Worm (Caenorhabditis elegans) whole organism, late embryonic: Measurements from ENCODE around the gene F52B11.5.
A peak's percentile ranks its signal among the peaks of the same experiment; 100 is the strongest.

Experiments
- C08G9.2 ChIP-seq: sonication (generic microtip); optimal IDR thresholded peaks from 2 replicates; lab custom pipeline; 2016; ENCODE audit warnings: mild to moderate bottlenecking, missing genetic modification characterization, moderate library complexity, missing compliant biosample characterization
- C38D4.7 ChIP-seq: fragments of 200-800 bp; sonication (Bioruptor generic); optimal IDR thresholded peaks from 2 replicates; lab custom pipeline; 2018; ENCODE audit warnings: mild to moderate bottlenecking, missing genetic modification characterization, moderate library complexity, missing compliant biosample characterization
- F13H6.1 ChIP-seq: sonication (generic microtip); optimal IDR thresholded peaks from 2 replicates; lab custom pipeline; 2016; ENCODE audit warnings: missing genetic modification characterization, missing compliant biosample characterization
- K09A11.1 ChIP-seq: sonication (generic microtip); optimal IDR thresholded peaks from 2 replicates; lab custom pipeline; 2017; ENCODE audit warnings: antibody characterized with exemption, mild to moderate bottlenecking, missing genetic modification characterization, missing compliant biosample characterization; ENCODE audit not compliant: insufficient read depth
- T23F11.4 ChIP-seq: fragments of 200-800 bp; sonication (Bioruptor generic); optimal IDR thresholded peaks from 2 replicates; lab custom pipeline; 2018; ENCODE audit warnings: mild to moderate bottlenecking, missing genetic modification characterization, missing compliant biosample characterization
- Y22D7AL.16 ChIP-seq: sonication (generic microtip); optimal IDR thresholded peaks from 2 replicates; lab custom pipeline; 2016; ENCODE audit warnings: missing genetic modification characterization, missing compliant biosample characterization
- ahr-1 ChIP-seq: sonication (generic microtip); optimal IDR thresholded peaks from 2 replicates; lab custom pipeline; 2016; ENCODE audit warnings: missing genetic modification characterization, missing compliant biosample characterization
- ama-1 ChIP-seq: fragments of 150-350 bp; optimal IDR thresholded peaks from 2 replicates; lab custom pipeline; 2014
- ceh-14 ChIP-seq: sonication (generic microtip); optimal IDR thresholded peaks from 2 replicates; lab custom pipeline; 2016; ENCODE audit warnings: missing genotype, missing genetic modification characterization, missing compliant biosample characterization
- ceh-18 ChIP-seq: sonication (generic microtip); optimal IDR thresholded peaks from 2 replicates; lab custom pipeline; 2016; ENCODE audit warnings: missing genetic modification characterization, missing compliant biosample characterization
- ceh-19 ChIP-seq: fragments of 200-800 bp; sonication (Bioruptor generic); optimal IDR thresholded peaks from 2 replicates; lab custom pipeline; 2018; ENCODE audit warnings: mild to moderate bottlenecking, missing genetic modification characterization, missing compliant biosample characterization
- ceh-2 ChIP-seq: sonication (generic microtip); optimal IDR thresholded peaks from 2 replicates; lab custom pipeline; 2016; ENCODE audit warnings: missing genotype, missing genetic modification characterization, missing compliant biosample characterization
- ceh-24 ChIP-seq: sonication (generic microtip); optimal IDR thresholded peaks from 2 replicates; lab custom pipeline; 2016; ENCODE audit warnings: mild to moderate bottlenecking, missing genetic modification characterization, missing compliant biosample characterization
- ceh-31 ChIP-seq: sonication (generic microtip); optimal IDR thresholded peaks from 2 replicates; lab custom pipeline; 2016; ENCODE audit warnings: missing genetic modification characterization, missing compliant biosample characterization
- ceh-45 ChIP-seq: fragments of 200-800 bp; sonication (Bioruptor generic); IDR thresholded peaks from 2 replicates; pipeline ENCODE4 v1.3.6; 2022; ENCODE audit warnings: missing genetic modification reagents, missing genetic modification characterization, missing compliant biosample characterization
- ceh-48 ChIP-seq: sonication (generic microtip); optimal IDR thresholded peaks from 2 replicates; lab custom pipeline; 2016; ENCODE audit warnings: missing genetic modification characterization, inconsistent platforms, missing compliant biosample characterization
- ceh-6 ChIP-seq: fragments of 200-800 bp; sonication (Bioruptor generic); optimal IDR thresholded peaks from 2 replicates; lab custom pipeline; 2018; ENCODE audit warnings: mild to moderate bottlenecking, missing genetic modification characterization, missing compliant biosample characterization
- ceh-9 ChIP-seq: sonication (generic microtip); optimal IDR thresholded peaks from 2 replicates; lab custom pipeline; 2016; ENCODE audit warnings: mild to moderate bottlenecking, missing genetic modification characterization, inconsistent platforms, missing compliant biosample characterization
- dmd-4 ChIP-seq: sonication (generic microtip); optimal IDR thresholded peaks from 2 replicates; lab custom pipeline; 2016; ENCODE audit warnings: borderline replicate concordance, missing genetic modification characterization, missing compliant biosample characterization
- dve-1 ChIP-seq: sonication (generic microtip); optimal IDR thresholded peaks from 2 replicates; lab custom pipeline; 2017; ENCODE audit warnings: antibody characterized with exemption, mild to moderate bottlenecking, missing genetic modification characterization, missing compliant biosample characterization
- elt-2 ChIP-seq: sonication (generic microtip); optimal IDR thresholded peaks from 2 replicates; lab custom pipeline; 2016; ENCODE audit warnings: missing genetic modification reagents, missing genetic modification characterization, missing compliant biosample characterization
- elt-4 ChIP-seq: sonication (generic microtip); optimal IDR thresholded peaks from 2 replicates; lab custom pipeline; 2016; ENCODE audit warnings: missing genetic modification characterization, missing compliant biosample characterization
- fkh-10 ChIP-seq: fragments of 150-350 bp; optimal IDR thresholded peaks from 2 replicates; lab custom pipeline; 2014; ENCODE audit warnings: missing biosample characterization, missing genetic modification reagents, missing genetic modification characterization
- fkh-6 ChIP-seq: sonication (generic microtip); optimal IDR thresholded peaks from 2 replicates; lab custom pipeline; 2016; ENCODE audit warnings: missing genetic modification characterization, missing compliant biosample characterization
- gmeb-2 ChIP-seq: sonication (generic microtip); optimal IDR thresholded peaks from 2 replicates; lab custom pipeline; 2016; ENCODE audit warnings: missing genetic modification characterization, inconsistent platforms, missing compliant biosample characterization
- hlh-15 ChIP-seq: sonication (generic microtip); optimal IDR thresholded peaks from 2 replicates; lab custom pipeline; 2016; ENCODE audit warnings: missing genetic modification characterization, missing compliant biosample characterization
- hlh-8 ChIP-seq: sonication (generic microtip); optimal IDR thresholded peaks from 2 replicates; lab custom pipeline; 2016; ENCODE audit warnings: missing genotype, missing genetic modification characterization, missing compliant biosample characterization
- lin-11 ChIP-seq: fragments of 200-800 bp; sonication (Bioruptor generic); optimal IDR thresholded peaks from 2 replicates; lab custom pipeline; 2018; ENCODE audit warnings: mild to moderate bottlenecking, missing genetic modification characterization, missing compliant biosample characterization
- madf-2 ChIP-seq: sonication (generic microtip); optimal IDR thresholded peaks from 2 replicates; lab custom pipeline; 2017; ENCODE audit warnings: missing genetic modification characterization, missing compliant biosample characterization
- mec-3 ChIP-seq: sonication (generic microtip); optimal IDR thresholded peaks from 2 replicates; lab custom pipeline; 2016; ENCODE audit warnings: borderline replicate concordance, missing genetic modification characterization, missing compliant biosample characterization
- nfya-1 ChIP-seq: sonication (generic microtip); optimal IDR thresholded peaks from 2 replicates; lab custom pipeline; 2017; ENCODE audit warnings: missing genetic modification characterization, mild to moderate bottlenecking, missing compliant biosample characterization, antibody characterized with exemption, moderate library complexity
- nhr-11 ChIP-seq: fragments of 150-350 bp; optimal IDR thresholded peaks from 2 replicates; lab custom pipeline; 2014; ENCODE audit warnings: missing biosample characterization, missing genetic modification characterization
- nhr-232 ChIP-seq: sonication (generic microtip); optimal IDR thresholded peaks from 2 replicates; lab custom pipeline; 2016; ENCODE audit warnings: missing genetic modification characterization, missing compliant biosample characterization
- odd-2 ChIP-seq: sonication (generic microtip); optimal IDR thresholded peaks from 2 replicates; lab custom pipeline; 2017; ENCODE audit warnings: antibody characterized with exemption, mild to moderate bottlenecking, missing genetic modification characterization, missing compliant biosample characterization
- pat-9 ChIP-seq: fragments of 200-800 bp; sonication (Bioruptor generic); optimal IDR thresholded peaks from 2 replicates; lab custom pipeline; 2018; ENCODE audit warnings: mild to moderate bottlenecking, missing genetic modification characterization, moderate library complexity, missing compliant biosample characterization
- pax-1 ChIP-seq: fragments of 150-350 bp; optimal IDR thresholded peaks from 2 replicates; lab custom pipeline; 2014; ENCODE audit warnings: missing biosample characterization, missing genetic modification characterization
- pha-2 ChIP-seq: sonication (generic microtip); optimal IDR thresholded peaks from 2 replicates; lab custom pipeline; 2017; ENCODE audit warnings: mild to moderate bottlenecking, missing genetic modification characterization, missing compliant biosample characterization
- pha-4 ChIP-seq: fragments of 150-350 bp; optimal IDR thresholded peaks from 2 replicates; lab custom pipeline; 2018; ENCODE audit warnings: missing biosample characterization, missing genetic modification reagents, missing genetic modification characterization
- pros-1 ChIP-seq: fragments of 150-350 bp; optimal IDR thresholded peaks from 2 replicates; lab custom pipeline; 2014; ENCODE audit warnings: missing biosample characterization, missing genetic modification reagents, missing genetic modification characterization
- ref-2 ChIP-seq: sonication (generic microtip); optimal IDR thresholded peaks from 2 replicates; lab custom pipeline; 2016; ENCODE audit warnings: missing genetic modification characterization, missing compliant biosample characterization
- rnt-1 ChIP-seq: sonication (generic microtip); optimal IDR thresholded peaks from 2 replicates; lab custom pipeline; 2016; ENCODE audit warnings: missing genetic modification characterization, missing compliant biosample characterization
- sdc-2 ChIP-seq: sonication (generic microtip); optimal IDR thresholded peaks from 2 replicates; lab custom pipeline; 2016; ENCODE audit warnings: missing genotype, missing genetic modification characterization, missing compliant biosample characterization
- sox-2 ChIP-seq: fragments of 200-800 bp; sonication (Bioruptor generic); IDR thresholded peaks from 2 replicates; pipeline ENCODE4 v1.3.6; 2022; ENCODE audit warnings: missing genetic modification reagents, missing genetic modification characterization, missing compliant biosample characterization
- sox-4 ChIP-seq: sonication (generic microtip); optimal IDR thresholded peaks from 2 replicates; lab custom pipeline; 2017; ENCODE audit warnings: mild to moderate bottlenecking, missing genetic modification characterization, inconsistent platforms, missing compliant biosample characterization
- syd-9 ChIP-seq: sonication (generic microtip); optimal IDR thresholded peaks from 2 replicates; lab custom pipeline; 2016; ENCODE audit warnings: mild to moderate bottlenecking, missing genetic modification characterization, moderate library complexity, missing compliant biosample characterization
- tbx-2 ChIP-seq: sonication (generic microtip); optimal IDR thresholded peaks from 2 replicates; lab custom pipeline; 2016; ENCODE audit warnings: missing genetic modification characterization, missing compliant biosample characterization
- tbx-7 ChIP-seq: sonication (generic microtip); optimal IDR thresholded peaks from 2 replicates; lab custom pipeline; 2016; ENCODE audit warnings: missing genotype, missing genetic modification characterization, missing compliant biosample characterization
- ttx-3 ChIP-seq: sonication (generic microtip); optimal IDR thresholded peaks from 2 replicates; lab custom pipeline; 2016; ENCODE audit warnings: missing genetic modification reagents, missing genetic modification characterization, missing compliant biosample characterization
- unc-3 ChIP-seq, 2 experiments: fragments of 200-800 bp in 1 of 2; sonication (Bioruptor generic) in 1 of 2; sonication (generic microtip) in 1 of 2; conservative IDR thresholded peaks in 1 of 2; optimal IDR thresholded peaks in 1 of 2; 2 replicates each; pipeline versions ENCODE4 v1.3.6 to Lab custom; 2016 to 2022; ENCODE audit warnings: missing compliant biosample characterization in 2 of 2, missing genetic modification characterization in 2 of 2, missing genetic modification reagents in 1 of 2
- unc-42 ChIP-seq: sonication (generic microtip); optimal IDR thresholded peaks from 2 replicates; lab custom pipeline; 2016; ENCODE audit warnings: missing genotype, missing genetic modification characterization, missing compliant biosample characterization
- unc-55 ChIP-seq: sonication (generic microtip); optimal IDR thresholded peaks from 2 replicates; lab custom pipeline; 2017; ENCODE audit warnings: missing biosample characterization, missing genetic modification reagents, missing genetic modification characterization
- unc-86 ChIP-seq: sonication (generic microtip); optimal IDR thresholded peaks from 2 replicates; lab custom pipeline; 2016; ENCODE audit warnings: missing genetic modification characterization, missing compliant biosample characterization
- ztf-16 ChIP-seq: sonication (generic microtip); optimal IDR thresholded peaks from 2 replicates; lab custom pipeline; 2017; ENCODE audit warnings: missing genetic modification characterization, missing compliant biosample characterization

F52B11.5 gene

ce11 chrIV:14070992-14071289 lies 32.1 kb downstream of the F52B11.5 start:
- TF ChIP-seq gmeb-2 (tag; lab: Kevin White, UChicago) (no peak), ahr-1 (tag; lab: Kevin White, UChicago) (no peak), madf-2 (tag; lab: Kevin White, UChicago) (no peak), odd-2 (tag; lab: Kevin White, UChicago) (no peak), ceh-18 (tag; lab: Kevin White, UChicago) (peak; percentile 39), ceh-9 (no peak), K09A11.1 (tag; lab: Kevin White, UChicago) (no peak), ttx-3 (tag; lab: Kevin White, UChicago) (no peak), pax-1 (tag; lab: Kevin White, UChicago) (peak; percentile 63), pat-9 (no peak), ceh-6 (GFP tag; lab: Kevin White, UChicago) (no peak), F13H6.1 (no peak), C08G9.2 (tag; lab: Kevin White, UChicago) (no peak), T23F11.4 (GFP tag; lab: Kevin White, UChicago) (no peak), elt-2 (peak; percentile 3), nhr-232 (tag; lab: Kevin White, UChicago) (no peak), pros-1 (tag; lab: Kevin White, UChicago) (peak; percentile 30), ceh-31 (peak; percentile 45), sdc-2 (tag; lab: Kevin White, UChicago) (no peak), unc-86 (tag; lab: Kevin White, UChicago) (no peak), lin-11 (tag; lab: Kevin White, UChicago) (no peak), nfya-1 (tag; lab: Kevin White, UChicago) (peak; percentile 87), syd-9 (tag; lab: Kevin White, UChicago) (no peak), ceh-48 (tag; lab: Kevin White, UChicago) (no peak), hlh-8 (tag; lab: Kevin White, UChicago) (no peak), ztf-16 (tag; lab: Kevin White, UChicago) (no peak), C38D4.7 (GFP tag; lab: Kevin White, UChicago) (no peak), Y22D7AL.16 (tag; lab: Kevin White, UChicago) (no peak), unc-3 (GFP tag; conservative IDR thresholded peaks at IDR 0.05; lab: Robert Waterston, UW) (no peak), unc-3 (tag; optimal IDR thresholded peaks at IDR 0.05; lab: Kevin White, UChicago) (no peak), tbx-7 (tag; lab: Kevin White, UChicago) (no peak), dmd-4 (tag; lab: Kevin White, UChicago) (no peak), pha-4 (no peak), unc-42 (tag; lab: Kevin White, UChicago) (peak; percentile 10), pha-2 (no peak), fkh-6 (tag; lab: Kevin White, UChicago) (no peak), sox-2 (GFP tag; lab: Robert Waterston, UW) (no peak), ceh-45 (no peak), dve-1 (no peak), elt-4 (tag; lab: Kevin White, UChicago) (no peak), tbx-2 (tag; lab: Kevin White, UChicago) (peak; percentile 38), fkh-10 (no peak), unc-55 (GFP tag; lab: Kevin White, UChicago) (peak; percentile 56), ceh-19 (GFP tag; lab: Kevin White, UChicago) (no peak), ceh-24 (tag; lab: Kevin White, UChicago) (no peak), ceh-14 (tag; lab: Kevin White, UChicago) (no peak), hlh-15 (no peak), rnt-1 (tag; lab: Kevin White, UChicago) (peak; percentile 74), mec-3 (tag; lab: Kevin White, UChicago) (no peak), ama-1 (lab: Kevin White, UChicago) (peak; percentile 57), sox-4 (tag; lab: Kevin White, UChicago) (no peak), ceh-2 (tag; lab: Kevin White, UChicago) (no peak), nhr-11 (tag; lab: Kevin White, UChicago) (no peak), ref-2 (tag; lab: Kevin White, UChicago) (peak; percentile 11)
